Worm (Caenorhabditis elegans): Measurements from ENCODE around the gene prdx-2.
A peak's percentile ranks its signal among the peaks of the same experiment; 100 is the strongest.
"Not testable (repeated sequence)": the region's sequence is repeated elsewhere in the genome, so short reads cannot be mapped to it uniquely, and the experiment has no call there.

Gene prdx-2

DNA sequence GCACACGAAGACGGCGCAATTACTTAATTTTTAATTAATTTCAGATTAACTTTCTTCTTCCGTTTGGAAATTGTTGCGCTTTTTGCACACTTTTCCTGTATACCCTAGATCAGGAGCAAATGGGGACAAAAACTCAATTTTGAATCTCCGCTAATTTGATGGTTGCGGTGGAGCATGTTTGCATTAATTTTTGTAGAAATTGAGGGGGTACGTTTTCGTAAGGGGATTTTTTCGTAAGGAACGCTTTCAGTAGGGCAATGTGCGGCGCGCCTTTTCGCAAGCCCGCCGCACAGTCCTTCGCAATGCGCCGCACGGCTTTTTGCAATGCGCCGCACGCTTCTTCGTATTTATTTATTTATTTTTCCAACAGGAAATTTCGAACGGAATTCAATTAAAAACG, 31.6 kb upstream of the prdx-2 start:
- TF ChIP-seq mab-5 (tag; optimal IDR thresholded peaks at IDR 0.05) = peak; percentile 27
- TF ChIP-seq C34F6.9 (tag; optimal IDR thresholded peaks at IDR 0.05) = peak; percentile 64
- TF ChIP-seq sma-3 (GFP tag; optimal IDR thresholded peaks at IDR 0.05) = peak; percentile 55
- TF ChIP-seq snpc-4 (tag; optimal IDR thresholded peaks at IDR 0.05) = peak; percentile 23
- TF ChIP-seq lsy-2 (tag; optimal IDR thresholded peaks at IDR 0.05) = peak; percentile 53 to 77
- TF ChIP-seq unc-55 (GFP tag; optimal IDR thresholded peaks at IDR 0.05) = peak; percentile 65
- peak; percentile 46 for TF ChIP-seq sma-9 (GFP tag; optimal IDR thresholded peaks at IDR 0.05)
- not testable (repeated sequence) for TF ChIP-seq sma-9 (tag; optimal IDR thresholded peaks at IDR 0.05)
- TF ChIP-seq crh-2 (tag; optimal IDR thresholded peaks at IDR 0.05) = peak; percentile 50
- peak; percentile 82 for TF ChIP-seq lin-13 (GFP tag; optimal IDR thresholded peaks at IDR 0.05)
- peak; percentile 94 for TF ChIP-seq gmeb-1 (tag; optimal IDR thresholded peaks at IDR 0.05)
- TF ChIP-seq F13H6.1 (tag; optimal IDR thresholded peaks at IDR 0.05) = peak; percentile 54
- peak; percentile 31 for TF ChIP-seq nhr-25 (tag; optimal IDR thresholded peaks at IDR 0.05)
- TF ChIP-seq nhr-21 (tag; optimal IDR thresholded peaks at IDR 0.05) = peak; percentile 37
- TF ChIP-seq nhr-129 (tag; optimal IDR thresholded peaks at IDR 0.05) = peak; percentile 69

DNA sequence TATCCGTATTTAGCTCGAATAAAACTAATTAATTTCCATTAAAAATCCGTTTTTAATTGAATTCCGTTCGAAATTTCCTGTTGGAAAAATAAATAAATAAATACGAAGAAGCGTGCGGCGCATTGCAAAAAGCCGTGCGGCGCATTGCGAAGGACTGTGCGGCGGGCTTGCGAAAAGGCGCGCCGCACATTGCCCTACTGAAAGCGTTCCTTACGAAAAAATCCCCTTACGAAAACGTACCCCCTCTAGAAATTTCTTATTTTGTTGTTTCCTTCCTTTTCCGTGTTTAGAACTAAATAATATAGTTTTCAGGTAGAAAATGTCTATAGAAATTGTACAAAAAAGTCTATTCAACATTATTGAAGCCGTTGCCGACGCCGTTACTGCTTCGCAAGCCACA, 27.6 kb upstream of the prdx-2 start, which contains the start of gene F09E5.8:
Gene F09E5.8 (plus strand): TSS at position 313 of the 400 bp plus-strand sequence.
- TF ChIP-seq ztf-1 (GFP tag; conservative IDR thresholded peaks at IDR 0.05); egl-27 (tag; optimal IDR thresholded peaks at IDR 0.05); ceh-82 (tag; optimal IDR thresholded peaks at IDR 0.05): not testable (repeated sequence)

DNA sequence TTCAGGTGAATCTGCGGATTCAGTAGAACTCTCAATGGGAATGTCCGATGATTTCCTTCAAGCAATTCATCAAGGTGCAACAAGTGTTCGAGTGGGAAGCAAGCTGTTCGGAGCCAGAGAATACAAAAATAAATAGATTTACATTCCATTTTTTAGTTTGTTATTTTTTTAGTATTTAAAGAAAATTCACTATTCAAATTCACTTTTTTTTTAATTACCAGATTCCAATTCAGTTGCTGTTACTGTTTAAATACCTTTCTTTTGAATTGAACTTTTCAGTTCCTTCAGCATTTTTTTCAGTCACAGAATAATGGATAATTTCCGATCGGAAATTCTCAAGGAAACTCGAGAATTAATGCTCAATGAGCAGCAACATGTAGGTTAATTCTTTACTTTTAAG, 26.2 kb upstream of the prdx-2 start, which contains the start of gene F09E5.7:
Gene F09E5.7 (plus strand): TSS at position 301 of the 400 bp plus-strand sequence.
- no peak for TF ChIP-seq elt-1 (tag; optimal IDR thresholded peaks at IDR 0.05)
- TF ChIP-seq fos-1 (tag; optimal IDR thresholded peaks at IDR 0.05) = no peak
- TF ChIP-seq dmd-4 (tag; optimal IDR thresholded peaks at IDR 0.05) = no peak
- no peak for TF ChIP-seq nhr-10 (tag; optimal IDR thresholded peaks at IDR 0.05)
- no peak for TF ChIP-seq peb-1 (tag; optimal IDR thresholded peaks at IDR 0.05)
- TF ChIP-seq ztf-1 (GFP tag; conservative IDR thresholded peaks at IDR 0.05) = no peak
- no peak for TF ChIP-seq sma-3 (GFP tag; optimal IDR thresholded peaks at IDR 0.05)
- no peak for TF ChIP-seq ama-1 (optimal IDR thresholded peaks at IDR 0.05)
- TF ChIP-seq ceh-82 (tag; optimal IDR thresholded peaks at IDR 0.05) = no peak
- no peak for TF ChIP-seq alr-1 (tag; optimal IDR thresholded peaks at IDR 0.05)
- TF ChIP-seq egl-27 (tag; optimal IDR thresholded peaks at IDR 0.05) = no peak
- TF ChIP-seq ztf-4 (tag; optimal IDR thresholded peaks at IDR 0.05) = no peak
- TF ChIP-seq nhr-237 (tag; optimal IDR thresholded peaks at IDR 0.05) = no peak
- TF ChIP-seq zag-1 (tag; optimal IDR thresholded peaks at IDR 0.05) = no peak

DNA sequence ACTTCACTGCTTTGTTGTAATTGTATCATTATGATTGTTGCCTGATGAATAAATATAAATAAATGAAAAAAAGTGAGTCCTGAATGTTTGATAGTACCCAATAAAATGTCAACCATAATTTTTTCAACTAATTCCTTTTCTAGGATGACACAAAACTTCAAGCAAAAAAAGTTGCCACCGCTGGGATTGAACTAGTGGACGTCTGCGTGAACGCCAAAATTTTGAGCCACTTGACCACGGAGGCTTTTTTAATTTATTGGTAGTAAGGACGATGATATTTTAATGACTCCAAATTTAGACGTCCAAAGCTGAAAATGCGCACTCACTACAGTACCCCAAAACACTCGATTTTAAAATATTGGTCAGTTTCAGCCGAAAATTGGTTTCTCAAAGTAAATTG, 24.4 kb upstream of the prdx-2 start:
- TF ChIP-seq ceh-82 (tag; optimal IDR thresholded peaks at IDR 0.05) (no peak), elt-3 (tag; optimal IDR thresholded peaks at IDR 0.05) (no peak), sem-4 (tag; optimal IDR thresholded peaks at IDR 0.05) (no peak), zag-1 (tag; optimal IDR thresholded peaks at IDR 0.05) (no peak), sma-3 (GFP tag; optimal IDR thresholded peaks at IDR 0.05) (peak; percentile 22), ama-1 (optimal IDR thresholded peaks at IDR 0.05) (no peak), sma-9 (GFP tag; optimal IDR thresholded peaks at IDR 0.05) (peak; percentile 17), sma-9 (tag; optimal IDR thresholded peaks at IDR 0.05) (no peak), lin-39 (tag; optimal IDR thresholded peaks at IDR 0.05) (no peak), nhr-25 (tag; optimal IDR thresholded peaks at IDR 0.05) (no peak), peb-1 (tag; optimal IDR thresholded peaks at IDR 0.05) (no peak), blmp-1 (tag; optimal IDR thresholded peaks at IDR 0.05; ENCODE audit: insufficient read depth) (no peak), lsy-2 (tag; optimal IDR thresholded peaks at IDR 0.05) (peak in 1 of 2 experiments; percentile 22), snpc-4 (tag; optimal IDR thresholded peaks at IDR 0.05) (no peak), dmd-4 (tag; optimal IDR thresholded peaks at IDR 0.05) (no peak), unc-39 (tag; optimal IDR thresholded peaks at IDR 0.05) (no peak), unc-55 (GFP tag; optimal IDR thresholded peaks at IDR 0.05) (no peak), ZK546.5 (tag; optimal IDR thresholded peaks at IDR 0.05) (no peak), nhr-129 (tag; optimal IDR thresholded peaks at IDR 0.05) (no peak), nhr-10 (tag; optimal IDR thresholded peaks at IDR 0.05) (no peak), aly-2 (tag; optimal IDR thresholded peaks at IDR 0.05) (no peak), nhr-23 (tag; optimal IDR thresholded peaks at IDR 0.05) (no peak), Y55F3AM.14 (GFP tag; optimal IDR thresholded peaks at IDR 0.05) (peak; percentile 25), nhr-12 (tag; optimal IDR thresholded peaks at IDR 0.05) (no peak), ztf-4 (tag; optimal IDR thresholded peaks at IDR 0.05) (no peak), alr-1 (tag; optimal IDR thresholded peaks at IDR 0.05) (no peak)

All from whole organism, L2 larva.